Fruit fly (Drosophila melanogaster) whole organism, embryonic: ENCODE data around the gene MED28.

Experiments used
- Aef1 ChIP-seq: fragments of 200-800 bp; sonication (Bioruptor generic); IDR thresholded peaks from 3 replicates; pipeline ENCODE4 v1.3.6; 2022; ENCODE audit warnings: missing biosample characterization, missing genetic modification characterization
- CG10209 ChIP-seq: fragments of 200-800 bp; sonication (Bioruptor generic); optimal IDR thresholded peaks from 3 replicates; lab custom pipeline; 2017; ENCODE audit warnings: missing biosample characterization, mild to moderate bottlenecking, missing genetic modification characterization, missing genetic modification reagents
- CG10959 ChIP-seq: fragments of 200-800 bp; sonication (Bioruptor generic); IDR thresholded peaks from 2 replicates; pipeline ENCODE4 v1.3.6; 2022; ENCODE audit warnings: missing biosample characterization, missing genetic modification characterization
- CG1529 ChIP-seq: fragments of 200-800 bp; sonication (Bioruptor generic); optimal IDR thresholded peaks from 3 replicates; lab custom pipeline; 2018; ENCODE audit warnings: missing biosample characterization, missing genetic modification characterization
- CG15479 ChIP-seq: fragments of 200-800 bp; sonication (Bioruptor generic); optimal IDR thresholded peaks from 3 replicates; lab custom pipeline; 2019; ENCODE audit warnings: missing biosample characterization, mild to moderate bottlenecking, missing genetic modification characterization, moderate library complexity
- CG17385 ChIP-seq: fragments of 200-800 bp; sonication (Bioruptor generic); optimal IDR thresholded peaks from 3 replicates; lab custom pipeline; 2018; ENCODE audit warnings: missing biosample characterization, mild to moderate bottlenecking, missing genetic modification characterization
- CG2199 ChIP-seq: fragments of 200-800 bp; sonication (Bioruptor generic); IDR thresholded peaks from 3 replicates; pipeline ENCODE4 v1.3.6; 2022; ENCODE audit warnings: missing biosample characterization, missing genetic modification characterization
- CG2678 ChIP-seq: fragments of 200-800 bp; sonication (Bioruptor generic); optimal IDR thresholded peaks from 3 replicates; lab custom pipeline; 2019; ENCODE audit warnings: missing biosample characterization, mild to moderate bottlenecking, missing genetic modification characterization, moderate library complexity
- CG4360 ChIP-seq: fragments of 200-800 bp; sonication (Bioruptor generic); IDR thresholded peaks from 2 replicates; pipeline ENCODE4 v1.3.6; 2022; ENCODE audit warnings: missing biosample characterization, missing genetic modification characterization
- CG6683 ChIP-seq: fragments of 200-800 bp; sonication (Bioruptor generic); optimal IDR thresholded peaks from 2 replicates; lab custom pipeline; 2017; ENCODE audit warnings: missing biosample characterization, mild to moderate bottlenecking, missing genetic modification characterization, missing genetic modification reagents
- CG7745 ChIP-seq: fragments of 200-800 bp; sonication (Bioruptor generic); optimal IDR thresholded peaks from 2 replicates; lab custom pipeline; 2018; ENCODE audit warnings: missing biosample characterization, mild to moderate bottlenecking, missing genetic modification characterization, moderate library complexity
- CG7987 ChIP-seq: fragments of 200-800 bp; sonication (Bioruptor generic); optimal IDR thresholded peaks from 2 replicates; lab custom pipeline; 2018; ENCODE audit warnings: missing biosample characterization, mild to moderate bottlenecking, missing genetic modification characterization, moderate library complexity
- CG8924 ChIP-seq: fragments of 200-800 bp; optimal IDR thresholded peaks from 3 replicates; lab custom pipeline; 2019; ENCODE audit warnings: missing biosample characterization, mild to moderate bottlenecking, missing genetic modification characterization, moderate library complexity
- CG9215 ChIP-seq: fragments of 200-800 bp; sonication (Bioruptor generic); IDR thresholded peaks from 2 replicates; pipeline ENCODE4 v1.3.6; 2022; ENCODE audit warnings: missing biosample characterization, missing genetic modification characterization
- CG9609 ChIP-seq: fragments of 200-800 bp; sonication (Bioruptor generic); optimal IDR thresholded peaks from 3 replicates; lab custom pipeline; 2016; ENCODE audit warnings: missing biosample characterization, missing genetic modification characterization
- CTCF ChIP-seq: fragments of 200-800 bp; sonication (Bioruptor generic); optimal IDR thresholded peaks from 2 replicates; lab custom pipeline; 2017; ENCODE audit warnings: missing biosample characterization, mild to moderate bottlenecking, missing genetic modification characterization, moderate library complexity
- D ChIP-seq, 2 experiments: fragments of 200-800 bp in 1 of 2; fragments of >200 bp in 1 of 2; sonication (Bioruptor generic) in 1 of 2; optimal IDR thresholded peaks; 2 replicates in 1 of 2; 3 replicates in 1 of 2; lab custom pipeline; 2017; ENCODE audit warnings: mild to moderate bottlenecking in 1 of 2, missing biosample characterization in 1 of 2, missing genetic modification characterization in 1 of 2, missing genetic modification reagents in 1 of 2
- Dip3 ChIP-seq: fragments of 200-800 bp; sonication (Bioruptor generic); optimal IDR thresholded peaks from 3 replicates; lab custom pipeline; 2016; ENCODE audit warnings: missing biosample characterization, missing genetic modification characterization
- Elba2 ChIP-seq: fragments of 200-800 bp; sonication (Bioruptor generic); optimal IDR thresholded peaks from 3 replicates; lab custom pipeline; 2016; ENCODE audit warnings: missing biosample characterization, missing genetic modification characterization
- HLH54F ChIP-seq: fragments of 200-800 bp; sonication (Bioruptor generic); optimal IDR thresholded peaks from 3 replicates; lab custom pipeline; 2016; ENCODE audit warnings: missing biosample characterization, missing genetic modification characterization
- Lpt ChIP-seq: fragments of >200 bp; optimal IDR thresholded peaks from 2 replicates; lab custom pipeline; 2018; ENCODE audit warnings: missing biosample characterization, missing genetic modification characterization
- Mes4 ChIP-seq: fragments of 200-800 bp; sonication (Bioruptor generic); optimal IDR thresholded peaks from 2 replicates; lab custom pipeline; 2016; ENCODE audit warnings: missing biosample characterization, missing genetic modification characterization
- NfI ChIP-seq: fragments of 200-800 bp; sonication (Bioruptor generic); optimal IDR thresholded peaks from 3 replicates; lab custom pipeline; 2018; ENCODE audit warnings: missing biosample characterization, mild to moderate bottlenecking, missing genetic modification characterization, moderate library complexity
- Spps ChIP-seq: fragments of 200-800 bp; sonication (Bioruptor generic); optimal IDR thresholded peaks from 2 replicates; lab custom pipeline; 2018; ENCODE audit warnings: missing biosample characterization, mild to moderate bottlenecking, missing genetic modification characterization
- abd-A ChIP-seq: fragments of 200-800 bp; sonication (Bioruptor generic); optimal IDR thresholded peaks from 3 replicates; lab custom pipeline; 2019; ENCODE audit warnings: missing biosample characterization, mild to moderate bottlenecking, missing genetic modification characterization, moderate library complexity
- az2 ChIP-seq: fragments of 200-800 bp; sonication (Bioruptor generic); optimal IDR thresholded peaks from 3 replicates; lab custom pipeline; 2016; ENCODE audit warnings: missing biosample characterization, missing genetic modification characterization
- chinmo ChIP-seq: fragments of 200-800 bp; sonication (Bioruptor generic); IDR thresholded peaks from 4 replicates; pipeline ENCODE4 v1.3.6; 2022; ENCODE audit warnings: missing biosample characterization, missing genetic modification characterization; ENCODE audit not compliant: partially characterized antibody
- emc ChIP-seq: fragments of 200-800 bp; sonication (Bioruptor generic); optimal IDR thresholded peaks from 2 replicates; lab custom pipeline; 2016; ENCODE audit warnings: missing biosample characterization, missing genetic modification characterization
- eyg ChIP-seq: fragments of 200-800 bp; sonication (Bioruptor generic); optimal IDR thresholded peaks from 3 replicates; lab custom pipeline; 2016; ENCODE audit warnings: missing biosample characterization, missing genetic modification characterization
- fd3F ChIP-seq: fragments of 200-800 bp; sonication (Bioruptor generic); optimal IDR thresholded peaks from 2 replicates; lab custom pipeline; 2018; ENCODE audit warnings: missing biosample characterization, mild to moderate bottlenecking, missing genetic modification characterization, moderate library complexity
- gfzf ChIP-seq: fragments of 200-800 bp; sonication (Bioruptor generic); optimal IDR thresholded peaks from 2 replicates; lab custom pipeline; 2016; ENCODE audit warnings: missing biosample characterization, mild to moderate bottlenecking, missing genetic modification characterization, moderate library complexity
- grn ChIP-seq: fragments of 200-800 bp; sonication (Bioruptor generic); optimal IDR thresholded peaks from 3 replicates; lab custom pipeline; 2017; ENCODE audit warnings: missing biosample characterization, missing genetic modification characterization
- gsb ChIP-seq: fragments of 200-800 bp; sonication (Bioruptor generic); IDR thresholded peaks from 2 replicates; pipeline ENCODE4 v1.3.6; 2022; ENCODE audit warnings: missing biosample characterization, missing genetic modification characterization
- hkb ChIP-seq, 2 experiments: fragments of 200-800 bp in 1 of 2; fragments of >200 bp in 1 of 2; sonication (Bioruptor generic) in 1 of 2; IDR thresholded peaks in 1 of 2; optimal IDR thresholded peaks in 1 of 2; 2 replicates each; pipeline versions ENCODE4 v1.3.6 to Lab custom; 2017 to 2022; ENCODE audit warnings: missing biosample characterization in 1 of 2, missing genetic modification characterization in 1 of 2
- kah ChIP-seq: fragments of 200-800 bp; sonication (Bioruptor generic); optimal IDR thresholded peaks from 2 replicates; lab custom pipeline; 2018; ENCODE audit warnings: missing biosample characterization, mild to moderate bottlenecking, missing genetic modification characterization
- lola ChIP-seq, 3 experiments: fragments of >200 bp in 2 of 3; fragments of 200-800 bp in 1 of 3; sonication (Bioruptor generic) in 1 of 3; optimal IDR thresholded peaks; 2 replicates each; lab custom pipeline; 2017 to 2019; ENCODE audit warnings: missing biosample characterization in 3 of 3, missing genetic modification characterization in 3 of 3, mild to moderate bottlenecking in 1 of 3, moderate library complexity in 1 of 3
- odd ChIP-seq: fragments of 200-800 bp; sonication (Bioruptor generic); optimal IDR thresholded peaks from 2 replicates; lab custom pipeline; 2017; ENCODE audit warnings: missing biosample characterization, mild to moderate bottlenecking, missing genetic modification characterization
- pros ChIP-seq: fragments of 200-800 bp; sonication (Bioruptor generic); optimal IDR thresholded peaks from 3 replicates; lab custom pipeline; 2019; ENCODE audit warnings: missing biosample characterization, mild to moderate bottlenecking, missing genetic modification characterization, moderate library complexity
- psq ChIP-seq: fragments of 200-800 bp; sonication (Bioruptor generic); optimal IDR thresholded peaks from 2 replicates; lab custom pipeline; 2017; ENCODE audit warnings: missing biosample characterization, missing genetic modification characterization
- rib ChIP-seq: fragments of 200-800 bp; sonication (Bioruptor generic); IDR thresholded peaks from 2 replicates; pipeline ENCODE4 v1.3.6; 2022; ENCODE audit warnings: missing biosample characterization, missing genetic modification characterization
- schlank ChIP-seq: fragments of 200-800 bp; sonication (Bioruptor generic); optimal IDR thresholded peaks from 2 replicates; lab custom pipeline; 2018; ENCODE audit warnings: missing biosample characterization, mild to moderate bottlenecking, missing genetic modification characterization
- sens ChIP-seq: fragments of 200-800 bp; sonication (Bioruptor generic); peaks from one replicate; lab custom pipeline; 2016; ENCODE audit warnings: missing biosample characterization, missing genetic modification characterization
- shn ChIP-seq: fragments of 200-800 bp; sonication (Bioruptor generic); optimal IDR thresholded peaks from 3 replicates; lab custom pipeline; 2016; ENCODE audit warnings: missing biosample characterization, missing genetic modification characterization
- sna ChIP-seq: fragments of 200-800 bp; sonication (Bioruptor generic); IDR thresholded peaks from 2 replicates; pipeline ENCODE4 v1.3.6; 2022; ENCODE audit warnings: missing biosample characterization, missing genetic modification characterization; ENCODE audit not compliant: partially characterized antibody
- sob ChIP-seq: fragments of 200-800 bp; sonication (Bioruptor generic); IDR thresholded peaks from 2 replicates; pipeline ENCODE4 v1.3.6; 2022; ENCODE audit warnings: missing biosample characterization, missing genetic modification characterization
- vfl ChIP-seq: fragments of 200-800 bp; sonication (Bioruptor generic); optimal IDR thresholded peaks from 2 replicates; lab custom pipeline; 2016; ENCODE audit warnings: missing biosample characterization, missing genetic modification characterization
- wdn ChIP-seq: fragments of 200-800 bp; sonication (Bioruptor generic); IDR thresholded peaks from 2 replicates; pipeline ENCODE4 v1.3.6; 2022; ENCODE audit warnings: missing biosample characterization, missing genetic modification characterization

Gene MED28

DNA sequence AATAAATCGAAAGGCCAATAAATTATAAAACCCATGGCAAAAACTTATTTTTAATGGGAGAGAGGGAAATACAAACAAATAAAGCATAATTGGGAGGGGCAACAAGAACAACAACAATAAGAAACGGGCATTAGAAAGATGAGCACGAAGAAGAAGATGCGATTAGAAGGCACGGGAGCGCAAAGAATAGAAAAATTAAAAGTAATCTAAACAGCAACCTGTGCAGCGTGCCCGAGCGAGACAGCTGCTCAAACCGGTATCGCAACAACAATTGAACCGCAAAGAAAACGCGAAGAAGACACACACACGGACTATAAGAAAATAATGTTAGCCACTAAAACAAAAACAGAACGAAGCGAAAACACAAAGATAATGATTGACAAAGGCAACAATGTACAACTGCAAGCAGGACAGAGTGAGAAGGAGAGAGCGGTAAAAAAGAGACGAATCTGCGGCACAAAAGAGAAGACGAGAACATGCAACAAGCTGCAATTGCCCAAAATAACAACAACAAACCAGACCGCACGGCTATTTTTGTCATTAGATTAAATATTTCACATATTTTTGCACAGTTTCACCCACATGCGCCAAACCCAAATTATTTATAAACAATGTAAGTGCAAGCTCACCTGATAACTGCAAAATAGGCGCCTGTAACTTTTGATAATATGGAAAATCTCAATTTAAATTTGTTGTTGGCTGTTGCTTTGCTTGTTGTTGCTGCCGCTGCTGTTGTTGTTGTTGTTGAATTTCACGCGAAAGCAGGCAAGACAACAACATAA lies 4.8 kb upstream of the MED28 start:
- peak; percentile 68 for TF ChIP-seq D (optimal IDR thresholded peaks at IDR 0.05; lab: Kevin White, UChicago)
- no peak for TF ChIP-seq D (GFP tag; optimal IDR thresholded peaks at IDR 0.05; lab: Kevin White, UChicago)
- TF ChIP-seq Dip3 (GFP tag; lab: Kevin White, UChicago): no peak
- TF ChIP-seq Mes4: no peak
- TF ChIP-seq sna (GFP tag; lab: Robert Waterston, UW): no peak
- TF ChIP-seq CG8924: peak; percentile 55
- no peak for TF ChIP-seq gfzf (GFP tag; lab: Kevin White, UChicago)
- TF ChIP-seq rib (GFP tag; lab: Robert Waterston, UW): no peak
- TF ChIP-seq kah: peak; percentile 67
- TF ChIP-seq schlank: no peak
- TF ChIP-seq sens (GFP tag; lab: Kevin White, UChicago): peak; percentile 58
- peak; percentile 60 for TF ChIP-seq Aef1 (GFP tag; lab: Robert Waterston, UW)
- TF ChIP-seq CG9215 (GFP tag; lab: Robert Waterston, UW): no peak
- no peak for TF ChIP-seq az2 (GFP tag; lab: Kevin White, UChicago)
- peak; percentile 66 for TF ChIP-seq CG15479 (GFP tag; lab: Kevin White, UChicago)
- TF ChIP-seq CG7987: no peak
- TF ChIP-seq psq (GFP tag; lab: Kevin White, UChicago): peak; percentile 81
- no peak for TF ChIP-seq CG10209 (GFP tag; lab: Kevin White, UChicago)
- TF ChIP-seq CG2199 (GFP tag; lab: Robert Waterston, UW): peak; percentile 73; the same call in 1 of the 3 replicates
- TF ChIP-seq CG6683: no peak
- no peak for TF ChIP-seq fd3F (GFP tag; lab: Kevin White, UChicago)
- TF ChIP-seq chinmo (GFP tag; lab: Robert Waterston, UW): 0 out of 4 replicates have a peak, but pooled peaks have one; percentile 6
- TF ChIP-seq CG17385 (GFP tag; lab: Kevin White, UChicago): peak; percentile 55
- TF ChIP-seq gsb (GFP tag; lab: Robert Waterston, UW): no peak
- TF ChIP-seq NfI (GFP tag; lab: Kevin White, UChicago): no peak
- no peak for TF ChIP-seq shn (GFP tag; lab: Kevin White, UChicago)
- TF ChIP-seq Elba2 (GFP tag; lab: Kevin White, UChicago): peak; percentile 76
- TF ChIP-seq CG4360 (GFP tag; lab: Robert Waterston, UW): peak; percentile 98
- TF ChIP-seq eyg: no peak
- no peak for TF ChIP-seq CG2678 (tag; lab: Kevin White, UChicago)
- no peak for TF ChIP-seq hkb (optimal IDR thresholded peaks at IDR 0.05; lab: Kevin White, UChicago)
- peak; percentile 11; the same call in 1 of the 2 replicates for TF ChIP-seq hkb (GFP tag; IDR thresholded peaks at IDR 0.05; lab: Robert Waterston, UW)
- peak; percentile 9 for TF ChIP-seq pros
- peak; percentile 48 for TF ChIP-seq CG7745 (tag; lab: Kevin White, UChicago)
- TF ChIP-seq CTCF (GFP tag; lab: Kevin White, UChicago): no peak
- TF ChIP-seq lola (GFP tag; optimal IDR thresholded peaks at IDR 0.05; lab: Kevin White, UChicago): no peak
- no peak for TF ChIP-seq Spps

DNA sequence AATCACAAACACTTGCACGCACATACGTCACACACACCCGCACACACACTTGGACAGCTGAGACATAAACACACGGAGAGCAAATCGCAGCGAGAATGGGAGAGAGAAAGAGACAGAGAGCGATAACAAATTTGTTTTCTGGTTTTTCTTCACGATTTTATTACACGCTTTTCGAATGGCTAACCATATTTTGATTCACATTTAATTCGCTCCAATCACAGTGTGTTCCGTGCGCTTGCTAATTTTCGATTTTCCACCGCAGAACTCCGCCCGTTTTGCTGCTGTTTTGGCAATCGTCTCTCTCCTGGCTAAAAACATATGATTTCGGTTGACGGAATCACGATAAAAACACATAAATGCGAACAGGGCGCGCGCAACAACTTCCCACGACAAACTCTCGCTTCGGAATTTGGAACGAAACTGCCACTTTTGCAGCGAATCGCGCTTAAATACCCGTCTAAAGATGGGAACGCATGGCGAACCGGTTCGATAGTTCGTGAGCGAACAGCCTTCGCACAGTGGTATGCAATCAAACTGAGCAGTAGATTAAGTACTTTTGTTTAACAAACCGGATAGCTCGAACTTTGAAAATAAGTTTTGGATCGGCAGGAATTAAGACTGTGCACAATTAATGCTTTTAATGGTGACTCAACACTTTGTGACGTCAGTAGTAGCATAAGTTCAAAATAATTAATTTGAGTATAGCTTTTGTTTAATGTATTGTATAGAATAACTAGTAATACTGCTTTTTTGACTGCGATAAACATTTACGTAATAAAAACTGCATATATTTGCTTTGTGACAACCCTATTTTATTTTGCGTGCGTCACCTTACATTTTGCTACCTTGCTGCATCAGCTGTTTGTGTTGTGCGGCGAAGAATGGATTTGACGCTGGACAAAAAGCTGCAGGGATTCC lies 3.9 kb upstream of the MED28 start, which contains the start of the genes Fur1 and Vps33B:
Fur1 (minus strand) TSS at position 424 of the 918 bp plus-strand sequence.
Vps33B (plus strand) TSS at position 856 of the 918 bp plus-strand sequence.
- TF ChIP-seq wdn (GFP tag; lab: Robert Waterston, UW): peak; percentile 90
- peak; percentile 95 for TF ChIP-seq sob (GFP tag; lab: Robert Waterston, UW)
- TF ChIP-seq vfl (GFP tag; lab: Kevin White, UChicago): peak; percentile 96
- TF ChIP-seq Lpt (GFP tag; lab: Kevin White, UChicago): no peak
- peak; percentile 97 for TF ChIP-seq CG8924
- TF ChIP-seq emc (GFP tag; lab: Kevin White, UChicago): peak; percentile 96
- TF ChIP-seq abd-A (tag; lab: Kevin White, UChicago): peak; percentile 91
- peak; percentile 85 for TF ChIP-seq chinmo (GFP tag; lab: Robert Waterston, UW)
- TF ChIP-seq grn (GFP tag; lab: Kevin White, UChicago): peak; percentile 83
- peak; percentile 99 for TF ChIP-seq HLH54F (GFP tag; lab: Kevin White, UChicago)
- TF ChIP-seq CG10959: peak; percentile 87; the same call in 1 of the 2 replicates
- peak; percentile 95 for TF ChIP-seq odd (GFP tag; lab: Kevin White, UChicago)
- TF ChIP-seq CG1529 (GFP tag; lab: Kevin White, UChicago): peak; percentile 94
- peak; percentile 98 for TF ChIP-seq CG9609
